Worm (Caenorhabditis elegans): ENCODE measurements around the gene Y73B3A.4.

DNA sequence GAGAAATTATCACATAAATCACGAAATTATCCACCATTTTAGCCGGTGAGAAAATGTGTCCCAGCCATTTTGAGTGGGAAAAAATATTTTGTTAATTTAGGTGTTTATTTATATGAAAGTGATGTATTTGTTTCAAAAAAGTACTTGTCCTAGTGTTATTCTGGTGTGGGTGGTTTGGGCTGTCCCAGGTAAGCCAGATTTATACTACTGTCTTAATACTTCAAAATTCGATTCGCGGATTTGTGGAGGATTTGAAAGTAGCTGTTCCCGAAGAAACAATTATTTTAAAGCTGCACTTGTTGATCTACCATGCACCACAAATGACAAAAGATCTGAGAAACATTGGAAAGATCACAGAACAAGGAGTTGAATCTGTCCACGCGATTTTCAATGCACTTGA lies 43.2 kb upstream of the Y73B3A.4 start, which contains the start of gene Y73B3A.11:
- TF ChIP-seq fos-1 (tag; optimal IDR thresholded peaks at IDR 0.05) = no peak
- TF ChIP-seq alr-1 (tag; optimal IDR thresholded peaks at IDR 0.05) = no peak
- no peak for TF ChIP-seq unc-39 (tag; optimal IDR thresholded peaks at IDR 0.05)
- TF ChIP-seq egl-27 (tag; optimal IDR thresholded peaks at IDR 0.05) = no peak
- no peak for TF ChIP-seq skn-1 (tag; optimal IDR thresholded peaks at IDR 0.05)
- TF ChIP-seq lin-11 (tag; optimal IDR thresholded peaks at IDR 0.05) = no peak
- no peak for TF ChIP-seq nhr-23 (tag; optimal IDR thresholded peaks at IDR 0.05)

All from whole organism, L2 larva.